Worm (Caenorhabditis elegans) whole organism, L4/young adult: ENCODE results near the gene rpl-33.

Experiments
- W03F9.2 ChIP-seq: fragments of 150-350 bp; optimal IDR thresholded peaks from 2 replicates; lab custom pipeline; 2014; ENCODE audit warnings: missing biosample characterization, missing genetic modification characterization
- dao-5 ChIP-seq: sonication (generic microtip); optimal IDR thresholded peaks from 2 replicates; lab custom pipeline; 2016; ENCODE audit warnings: missing genotype, missing genetic modification characterization, moderate library complexity, missing compliant biosample characterization
- him-1 ChIP-seq: sonication (generic microtip); optimal IDR thresholded peaks from 2 replicates; lab custom pipeline; 2016; ENCODE audit warnings: missing genotype, missing genetic modification reagents, missing genetic modification characterization, missing compliant biosample characterization

DNA sequence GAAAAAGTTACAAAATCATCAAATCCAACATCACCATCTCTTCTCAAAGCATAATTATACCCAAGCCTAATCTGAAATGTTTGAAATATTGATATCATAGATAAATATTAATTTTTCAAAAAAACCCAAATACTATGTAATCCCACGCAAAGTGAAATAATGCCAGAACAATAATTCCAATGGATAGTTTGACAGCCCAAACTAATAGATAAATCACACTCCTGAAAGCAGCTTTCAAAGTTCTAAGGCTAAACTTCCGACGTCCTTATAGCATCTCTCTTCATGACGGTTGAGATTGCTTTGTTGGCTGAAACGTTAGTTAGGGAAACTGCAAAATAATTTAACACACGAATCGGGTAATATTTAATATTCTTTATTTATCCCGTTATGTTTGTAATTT lies 6.1 kb upstream of the rpl-33 start:
- TF ChIP-seq him-1 (tag; lab: Kevin White, UChicago) (no peak), W03F9.2 (no peak), dao-5 (tag; lab: Kevin White, UChicago) (no peak)
